Fruit fly (Drosophila melanogaster): Measurements from ENCODE around the gene w.

w gene

DNA sequence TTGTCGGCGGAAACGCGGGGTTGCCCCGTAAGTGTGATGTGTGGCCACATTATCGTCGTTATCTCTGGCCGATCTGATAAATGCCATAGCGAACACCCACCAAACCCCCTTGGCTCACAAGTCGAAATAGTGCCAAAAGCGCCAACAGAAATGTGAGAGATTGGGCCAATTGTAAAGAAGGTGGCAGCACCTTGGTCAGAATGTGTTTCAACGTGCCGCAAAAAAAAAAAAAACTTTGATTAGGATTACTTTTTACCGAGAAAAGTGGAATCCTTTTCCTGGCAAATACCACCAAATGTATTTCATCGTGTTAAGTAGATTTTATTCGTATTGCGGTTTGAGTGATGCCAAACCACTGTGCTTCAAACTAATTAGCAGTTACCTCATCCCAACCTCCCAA is 53.2 kb downstream of the w start (continued):
- no peak for TF ChIP-seq CG15336 (GFP tag; IDR thresholded peaks at IDR 0.05)
- TF ChIP-seq CG1621 (tag; optimal IDR thresholded peaks at IDR 0.05): no peak
- TF ChIP-seq CG10631 (GFP tag; optimal IDR thresholded peaks at IDR 0.05): no peak
- TF ChIP-seq Sox102F (GFP tag; optimal IDR thresholded peaks at IDR 0.05): peak; percentile 24
- TF ChIP-seq Eip75B (GFP tag; optimal IDR thresholded peaks at IDR 0.05): no peak
- TF ChIP-seq Sox14 (GFP tag; optimal IDR thresholded peaks at IDR 0.05): peak; percentile 24
- TF ChIP-seq CG6163 (GFP tag; IDR thresholded peaks at IDR 0.05): peak; percentile 66
- peak; percentile 50 for TF ChIP-seq Hr4 (GFP tag; optimal IDR thresholded peaks at IDR 0.05)
- peak; percentile 12 for TF ChIP-seq Sox15 (GFP tag; optimal IDR thresholded peaks at IDR 0.05)
- TF ChIP-seq fkh (GFP tag; optimal IDR thresholded peaks at IDR 0.05): no peak
- TF ChIP-seq Gug (GFP tag; IDR thresholded peaks at IDR 0.05): peak; percentile 42
- no peak for TF ChIP-seq Blimp-1 (GFP tag; optimal IDR thresholded peaks at IDR 0.05)
- no peak for TF ChIP-seq CG10669 (GFP tag; optimal IDR thresholded peaks at IDR 0.05)
- no peak for TF ChIP-seq CG11902 (GFP tag; optimal IDR thresholded peaks at IDR 0.05)
- TF ChIP-seq OdsH (GFP tag; optimal IDR thresholded peaks at IDR 0.05): peak; percentile 37
- no peak for TF ChIP-seq CG4318 (GFP tag; optimal IDR thresholded peaks at IDR 0.05)
- TF ChIP-seq eg (GFP tag; IDR thresholded peaks at IDR 0.05): peak; percentile 81
- no peak for TF ChIP-seq Ets96B (tag; optimal IDR thresholded peaks at IDR 0.05)
- no peak for TF ChIP-seq CG3032 (tag; optimal IDR thresholded peaks at IDR 0.05)
- TF ChIP-seq CG34406 (GFP tag; optimal IDR thresholded peaks at IDR 0.05): peak; percentile 28
- no peak for TF ChIP-seq CG8632 (GFP tag; optimal IDR thresholded peaks at IDR 0.05)
- TF ChIP-seq net (GFP tag; optimal IDR thresholded peaks at IDR 0.05): peak; percentile 28

DNA sequence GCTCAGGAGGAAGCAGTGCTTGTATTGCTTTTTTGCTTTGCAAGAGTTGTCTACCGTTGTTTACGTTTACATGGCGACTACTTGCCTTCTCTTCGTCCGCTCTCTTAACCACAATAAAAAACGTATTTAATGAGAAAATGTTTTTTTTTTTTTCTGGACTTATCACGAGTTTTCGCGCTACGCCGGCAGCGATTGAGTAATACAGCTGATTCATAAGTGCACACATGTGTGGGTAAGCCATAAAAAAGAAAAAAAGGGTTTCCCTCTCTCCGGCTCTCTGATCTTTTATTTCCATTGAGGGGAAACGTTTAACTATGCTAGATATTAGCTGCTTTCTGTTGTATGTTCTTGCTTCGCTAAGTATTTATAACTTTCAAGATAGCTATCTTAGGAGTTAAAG is 54.2 kb downstream of the w start:
- TF ChIP-seq net (GFP tag; optimal IDR thresholded peaks at IDR 0.05) (peak; percentile 16), Eip93F (GFP tag; optimal IDR thresholded peaks at IDR 0.05) (no peak), CG11294 (GFP tag; IDR thresholded peaks at IDR 0.05) (no peak), CG8119 (GFP tag; IDR thresholded peaks at IDR 0.05) (peak; percentile 68; the same call in 2 of the 3 replicates), CG10631 (GFP tag; optimal IDR thresholded peaks at IDR 0.05) (no peak), Eip78C (GFP tag) (peak; percentile 34), CG6163 (GFP tag; IDR thresholded peaks at IDR 0.05) (peak; percentile 68; the same call in 2 of the 3 replicates), CG6792 (GFP tag; optimal IDR thresholded peaks at IDR 0.05) (no peak), CG6854 (GFP tag; optimal IDR thresholded peaks at IDR 0.05) (no peak), dsx (GFP tag; optimal IDR thresholded peaks at IDR 0.05; ENCODE audit: poor library complexity, severe bottlenecking) (peak; percentile 1), Blimp-1 (GFP tag; optimal IDR thresholded peaks at IDR 0.05) (no peak), CG6276 (GFP tag; optimal IDR thresholded peaks at IDR 0.05) (no peak), CG11902 (GFP tag; optimal IDR thresholded peaks at IDR 0.05) (no peak), pdm3 (GFP tag; optimal IDR thresholded peaks at IDR 0.05) (no peak), Smox (GFP tag; optimal IDR thresholded peaks at IDR 0.05) (no peak), CG15336 (GFP tag; IDR thresholded peaks at IDR 0.05) (peak; percentile 58), CG7368 (GFP tag; optimal IDR thresholded peaks at IDR 0.05) (no peak), CG16779 (tag; optimal IDR thresholded peaks at IDR 0.05) (peak; percentile 64), Ets96B (tag; optimal IDR thresholded peaks at IDR 0.05) (peak; percentile 15), vri (GFP tag; optimal IDR thresholded peaks at IDR 0.05) (peak; percentile 92), ss (GFP tag; optimal IDR thresholded peaks at IDR 0.05) (peak in 1 of 2 experiments; percentile 61), Gug (GFP tag; IDR thresholded peaks at IDR 0.05) (no peak), CG34406 (GFP tag; optimal IDR thresholded peaks at IDR 0.05) (no peak), eg (GFP tag; IDR thresholded peaks at IDR 0.05) (peak; percentile 66; the same call in 2 of the 3 replicates), CG6808 (GFP tag; optimal IDR thresholded peaks at IDR 0.05) (peak; percentile 53)

Data from whole organism, prepupa.